Worm (Caenorhabditis elegans) whole organism, late embryonic: ENCODE measurements around the gene C25H3.1.

ENCODE experiments used
- C38D4.7 ChIP-seq: fragments of 200-800 bp; sonication (Bioruptor generic); optimal IDR thresholded peaks from 2 replicates; lab custom pipeline; 2018; ENCODE audit warnings: mild to moderate bottlenecking, missing genetic modification characterization, moderate library complexity, missing compliant biosample characterization
- K02D7.2 ChIP-seq: sonication (generic microtip); optimal IDR thresholded peaks from 2 replicates; lab custom pipeline; 2017; ENCODE audit warnings: mild to moderate bottlenecking, missing genetic modification characterization, missing compliant biosample characterization
- K09A11.1 ChIP-seq: sonication (generic microtip); optimal IDR thresholded peaks from 2 replicates; lab custom pipeline; 2017; ENCODE audit warnings: antibody characterized with exemption, mild to moderate bottlenecking, missing genetic modification characterization, missing compliant biosample characterization; ENCODE audit not compliant: insufficient read depth
- ama-1 ChIP-seq: fragments of 150-350 bp; optimal IDR thresholded peaks from 2 replicates; lab custom pipeline; 2014
- ceh-14 ChIP-seq: sonication (generic microtip); optimal IDR thresholded peaks from 2 replicates; lab custom pipeline; 2016; ENCODE audit warnings: missing genotype, missing genetic modification characterization, missing compliant biosample characterization
- ceh-18 ChIP-seq: sonication (generic microtip); optimal IDR thresholded peaks from 2 replicates; lab custom pipeline; 2016; ENCODE audit warnings: missing genetic modification characterization, missing compliant biosample characterization
- ceh-19 ChIP-seq: fragments of 200-800 bp; sonication (Bioruptor generic); optimal IDR thresholded peaks from 2 replicates; lab custom pipeline; 2018; ENCODE audit warnings: mild to moderate bottlenecking, missing genetic modification characterization, missing compliant biosample characterization
- ceh-2 ChIP-seq: sonication (generic microtip); optimal IDR thresholded peaks from 2 replicates; lab custom pipeline; 2016; ENCODE audit warnings: missing genotype, missing genetic modification characterization, missing compliant biosample characterization
- ceh-22 ChIP-seq: sonication (generic microtip); optimal IDR thresholded peaks from 2 replicates; lab custom pipeline; 2017; ENCODE audit warnings: missing biosample characterization, missing genetic modification characterization
- ceh-30 ChIP-seq: fragments of 150-350 bp; optimal IDR thresholded peaks from 2 replicates; lab custom pipeline; 2014; ENCODE audit warnings: missing biosample characterization, missing genetic modification characterization
- ceh-31 ChIP-seq: sonication (generic microtip); optimal IDR thresholded peaks from 2 replicates; lab custom pipeline; 2016; ENCODE audit warnings: missing genetic modification characterization, missing compliant biosample characterization
- ceh-34 ChIP-seq: sonication (generic microtip); optimal IDR thresholded peaks from 2 replicates; lab custom pipeline; 2016; ENCODE audit warnings: mild to moderate bottlenecking, missing genetic modification characterization, missing compliant biosample characterization
- ceh-6 ChIP-seq: fragments of 200-800 bp; sonication (Bioruptor generic); optimal IDR thresholded peaks from 2 replicates; lab custom pipeline; 2018; ENCODE audit warnings: mild to moderate bottlenecking, missing genetic modification characterization, missing compliant biosample characterization
- elt-2 ChIP-seq: sonication (generic microtip); optimal IDR thresholded peaks from 2 replicates; lab custom pipeline; 2016; ENCODE audit warnings: missing genetic modification reagents, missing genetic modification characterization, missing compliant biosample characterization
- eyg-1 ChIP-seq: sonication (generic microtip); optimal IDR thresholded peaks from 2 replicates; lab custom pipeline; 2016; ENCODE audit warnings: missing genotype, missing genetic modification characterization, missing compliant biosample characterization
- fax-1 ChIP-seq: sonication (generic microtip); optimal IDR thresholded peaks from 2 replicates; lab custom pipeline; 2016; ENCODE audit warnings: missing genotype, missing genetic modification characterization, missing compliant biosample characterization
- fkh-10 ChIP-seq: fragments of 150-350 bp; optimal IDR thresholded peaks from 2 replicates; lab custom pipeline; 2014; ENCODE audit warnings: missing biosample characterization, missing genetic modification reagents, missing genetic modification characterization
- fkh-6 ChIP-seq: sonication (generic microtip); optimal IDR thresholded peaks from 2 replicates; lab custom pipeline; 2016; ENCODE audit warnings: missing genetic modification characterization, missing compliant biosample characterization
- gmeb-2 ChIP-seq: sonication (generic microtip); optimal IDR thresholded peaks from 2 replicates; lab custom pipeline; 2016; ENCODE audit warnings: missing genetic modification characterization, inconsistent platforms, missing compliant biosample characterization
- hlh-15 ChIP-seq: sonication (generic microtip); optimal IDR thresholded peaks from 2 replicates; lab custom pipeline; 2016; ENCODE audit warnings: missing genetic modification characterization, missing compliant biosample characterization
- lin-11 ChIP-seq: fragments of 200-800 bp; sonication (Bioruptor generic); optimal IDR thresholded peaks from 2 replicates; lab custom pipeline; 2018; ENCODE audit warnings: mild to moderate bottlenecking, missing genetic modification characterization, missing compliant biosample characterization
- madf-2 ChIP-seq: sonication (generic microtip); optimal IDR thresholded peaks from 2 replicates; lab custom pipeline; 2017; ENCODE audit warnings: missing genetic modification characterization, missing compliant biosample characterization
- nfya-1 ChIP-seq: sonication (generic microtip); optimal IDR thresholded peaks from 2 replicates; lab custom pipeline; 2017; ENCODE audit warnings: missing genetic modification characterization, mild to moderate bottlenecking, missing compliant biosample characterization, antibody characterized with exemption, moderate library complexity
- npax-4 ChIP-seq: sonication (generic microtip); optimal IDR thresholded peaks from 2 replicates; lab custom pipeline; 2016; ENCODE audit warnings: missing genetic modification characterization, missing compliant biosample characterization
- odd-2 ChIP-seq: sonication (generic microtip); optimal IDR thresholded peaks from 2 replicates; lab custom pipeline; 2017; ENCODE audit warnings: antibody characterized with exemption, mild to moderate bottlenecking, missing genetic modification characterization, missing compliant biosample characterization
- pag-3 ChIP-seq: sonication (generic microtip); optimal IDR thresholded peaks from 2 replicates; lab custom pipeline; 2016; ENCODE audit warnings: missing compliant biosample characterization, missing genetic modification characterization, borderline replicate concordance
- pax-1 ChIP-seq: fragments of 150-350 bp; optimal IDR thresholded peaks from 2 replicates; lab custom pipeline; 2014; ENCODE audit warnings: missing biosample characterization, missing genetic modification characterization
- rnt-1 ChIP-seq: sonication (generic microtip); optimal IDR thresholded peaks from 2 replicates; lab custom pipeline; 2016; ENCODE audit warnings: missing genetic modification characterization, missing compliant biosample characterization
- sdc-2 ChIP-seq: sonication (generic microtip); optimal IDR thresholded peaks from 2 replicates; lab custom pipeline; 2016; ENCODE audit warnings: missing genotype, missing genetic modification characterization, missing compliant biosample characterization
- sox-2 ChIP-seq: fragments of 200-800 bp; sonication (Bioruptor generic); IDR thresholded peaks from 2 replicates; pipeline ENCODE4 v1.3.6; 2022; ENCODE audit warnings: missing genetic modification reagents, missing genetic modification characterization, missing compliant biosample characterization
- tbx-2 ChIP-seq: sonication (generic microtip); optimal IDR thresholded peaks from 2 replicates; lab custom pipeline; 2016; ENCODE audit warnings: missing genetic modification characterization, missing compliant biosample characterization
- ttx-3 ChIP-seq: sonication (generic microtip); optimal IDR thresholded peaks from 2 replicates; lab custom pipeline; 2016; ENCODE audit warnings: missing genetic modification reagents, missing genetic modification characterization, missing compliant biosample characterization
- unc-3 ChIP-seq, 2 experiments: fragments of 200-800 bp in 1 of 2; sonication (Bioruptor generic) in 1 of 2; sonication (generic microtip) in 1 of 2; conservative IDR thresholded peaks in 1 of 2; optimal IDR thresholded peaks in 1 of 2; 2 replicates each; pipeline versions ENCODE4 v1.3.6 to Lab custom; 2016 to 2022; ENCODE audit warnings: missing compliant biosample characterization in 2 of 2, missing genetic modification characterization in 2 of 2, missing genetic modification reagents in 1 of 2

Gene C25H3.1

ce11 chrII:5691216-5691771 lies 7.6 kb upstream of the C25H3.1 start, which contains the start of the genes ndub-5 and eif-2D:
Gene ndub-5, minus strand, starts transcription at chrII:5691353.
Gene eif-2D, plus strand, starts transcription at chrII:5691721.
- peak; percentile 28 for TF ChIP-seq ceh-14 (tag; lab: Kevin White, UChicago)
- peak; percentile 83 for TF ChIP-seq elt-2 (tag; lab: Kevin White, UChicago)
- peak; percentile 8 for TF ChIP-seq ttx-3 (tag; lab: Kevin White, UChicago)
- peak; percentile 26 for TF ChIP-seq tbx-2 (tag; lab: Kevin White, UChicago)
- TF ChIP-seq nfya-1: peak; percentile 13
- no peak for TF ChIP-seq sdc-2
- TF ChIP-seq ceh-31: peak; percentile 33
- TF ChIP-seq hlh-15 (tag; lab: Kevin White, UChicago): no peak

ce11 chrII:5693893-5694292 lies 5.0 kb upstream of the C25H3.1 start, which contains the start of gene C25H3.3:
Gene C25H3.3, plus strand, starts transcription at chrII:5694193.
- TF ChIP-seq fax-1 (tag; lab: Kevin White, UChicago) (no peak), sox-2 (no peak), ceh-19 (no peak), ceh-2 (no peak), unc-3 (GFP tag; conservative IDR thresholded peaks at IDR 0.05; lab: Robert Waterston, UW) (no peak), unc-3 (tag; optimal IDR thresholded peaks at IDR 0.05; lab: Kevin White, UChicago) (no peak), ceh-6 (GFP tag; lab: Kevin White, UChicago) (no peak), npax-4 (tag; lab: Kevin White, UChicago) (no peak)

ce11 chrII:5694798-5695197 lies 4.1 kb upstream of the C25H3.1 start, which contains the start of gene C25H3.14:
Gene C25H3.14, plus strand, starts transcription at chrII:5695098.
- TF ChIP-seq pag-3 (tag; lab: Kevin White, UChicago) (no peak), hlh-15 (tag; lab: Kevin White, UChicago) (no peak), K02D7.2 (tag; lab: Kevin White, UChicago) (no peak), K09A11.1 (tag; lab: Kevin White, UChicago) (no peak), npax-4 (tag; lab: Kevin White, UChicago) (no peak), fkh-6 (tag; lab: Kevin White, UChicago) (no peak), lin-11 (tag; lab: Kevin White, UChicago) (no peak), eyg-1 (tag; lab: Kevin White, UChicago) (no peak), pax-1 (tag; lab: Kevin White, UChicago) (no peak), fkh-10 (no peak), gmeb-2 (no peak), ceh-34 (no peak), rnt-1 (no peak), ama-1 (lab: Kevin White, UChicago) (no peak)

- TF ChIP-seq pax-1 (tag; lab: Kevin White, UChicago) (no peak), fkh-6 (tag; lab: Kevin White, UChicago) (no peak)
- TF ChIP-seq, all 69 proteins: peak for 0
Measured at ce11 chrII:5696218-5696617, 2.7 kb upstream of the C25H3.1 start.

- TF ChIP-seq eyg-1 (tag; lab: Kevin White, UChicago) (no peak), ceh-22 (tag; lab: Kevin White, UChicago) (no peak), C38D4.7 (no peak), nfya-1 (no peak), gmeb-2 (no peak), ceh-30 (no peak), ceh-18 (tag; lab: Kevin White, UChicago) (no peak), ceh-34 (no peak), madf-2 (tag; lab: Kevin White, UChicago) (no peak), K02D7.2 (tag; lab: Kevin White, UChicago) (no peak), odd-2 (tag; lab: Kevin White, UChicago) (no peak)
- TF ChIP-seq, all 69 proteins: peak for 0
Measured at ce11 chrII:5697338-5697737, 1.5 kb upstream of the C25H3.1 start.
